Fruit fly (Drosophila melanogaster) whole organism, embryonic: ENCODE measurements around the gene CG7715.
A peak's percentile ranks its signal among the peaks of the same experiment; 100 is the strongest.

Source experiments
- BEAF-32 ChIP-seq: fragments of 200-800 bp; sonication (Bioruptor generic); optimal IDR thresholded peaks from 3 replicates; lab custom pipeline; 2017; ENCODE audit warnings: missing biosample characterization, missing genetic modification characterization, mild to moderate bottlenecking, moderate library complexity, missing genetic modification reagents
- Bdp1 ChIP-seq: fragments of 200-800 bp; sonication (Bioruptor generic); optimal IDR thresholded peaks from 3 replicates; lab custom pipeline; 2016; ENCODE audit warnings: missing biosample characterization, missing genetic modification characterization
- CG10147 ChIP-seq: fragments of 200-800 bp; sonication (Bioruptor generic); optimal IDR thresholded peaks from 2 replicates; lab custom pipeline; 2019; ENCODE audit warnings: missing biosample characterization, mild to moderate bottlenecking, missing genetic modification characterization, moderate library complexity
- CG1024 ChIP-seq: fragments of 200-800 bp; sonication (Bioruptor generic); IDR thresholded peaks from 2 replicates; pipeline ENCODE4 v1.3.6; 2022; ENCODE audit warnings: missing biosample characterization, missing genetic modification characterization
- CG10431 ChIP-seq: fragments of 200-800 bp; sonication (Bioruptor generic); optimal IDR thresholded peaks from 3 replicates; lab custom pipeline; 2018; ENCODE audit warnings: missing biosample characterization, mild to moderate bottlenecking, missing genetic modification characterization
- CG11093 ChIP-seq: fragments of 200-800 bp; sonication (Bioruptor generic); IDR thresholded peaks from 3 replicates; pipeline ENCODE4 v1.3.6; 2022; ENCODE audit warnings: missing biosample characterization, missing genetic modification characterization
- CG11456 ChIP-seq: fragments of 200-800 bp; sonication (Bioruptor generic); IDR thresholded peaks from 3 replicates; pipeline ENCODE4 v1.3.6; 2022; ENCODE audit warnings: missing biosample characterization, missing genetic modification characterization
- CG12071 ChIP-seq: fragments of 200-800 bp; sonication (Bioruptor generic); optimal IDR thresholded peaks from 3 replicates; lab custom pipeline; 2018; ENCODE audit warnings: missing biosample characterization, mild to moderate bottlenecking, missing genetic modification characterization
- CG13624 ChIP-seq: fragments of 200-800 bp; sonication (Bioruptor generic); optimal IDR thresholded peaks from 2 replicates; lab custom pipeline; 2016; ENCODE audit warnings: missing biosample characterization, missing genetic modification characterization
- CG15514 ChIP-seq: fragments of 200-800 bp; sonication (Bioruptor generic); optimal IDR thresholded peaks from 3 replicates; lab custom pipeline; 2017; ENCODE audit warnings: missing biosample characterization, missing genetic modification characterization, mild to moderate bottlenecking, moderate library complexity, missing genetic modification reagents
- CG15601 ChIP-seq: fragments of 200-800 bp; sonication (Bioruptor generic); optimal IDR thresholded peaks from 3 replicates; lab custom pipeline; 2019; ENCODE audit warnings: missing biosample characterization, mild to moderate bottlenecking, missing genetic modification characterization, moderate library complexity
- CG1603 ChIP-seq: fragments of 200-800 bp; sonication (Bioruptor generic); optimal IDR thresholded peaks from 2 replicates; lab custom pipeline; 2019; ENCODE audit warnings: missing biosample characterization, mild to moderate bottlenecking, missing genetic modification characterization, moderate library complexity
- CG18011 ChIP-seq: fragments of 200-800 bp; sonication (Bioruptor generic); optimal IDR thresholded peaks from 2 replicates; lab custom pipeline; 2017; ENCODE audit warnings: missing biosample characterization, missing genetic modification characterization, mild to moderate bottlenecking, moderate library complexity, missing genotype
- CG18619 ChIP-seq: fragments of 200-800 bp; sonication (Bioruptor generic); optimal IDR thresholded peaks from 3 replicates; lab custom pipeline; 2017; ENCODE audit warnings: missing biosample characterization, mild to moderate bottlenecking, missing genetic modification characterization
- CG2202 ChIP-seq: fragments of 200-800 bp; sonication (Bioruptor generic); optimal IDR thresholded peaks from 2 replicates; lab custom pipeline; 2018; ENCODE audit warnings: missing biosample characterization, mild to moderate bottlenecking, missing genetic modification characterization
- CG2678 ChIP-seq: fragments of 200-800 bp; sonication (Bioruptor generic); optimal IDR thresholded peaks from 3 replicates; lab custom pipeline; 2019; ENCODE audit warnings: missing biosample characterization, mild to moderate bottlenecking, missing genetic modification characterization, moderate library complexity
- CG2875 ChIP-seq: fragments of 200-800 bp; sonication (Bioruptor generic); optimal IDR thresholded peaks from 2 replicates; lab custom pipeline; 2017; ENCODE audit warnings: missing biosample characterization, mild to moderate bottlenecking, missing genetic modification characterization, missing genetic modification reagents
- CG30431 ChIP-seq: fragments of 200-800 bp; sonication (Bioruptor generic); optimal IDR thresholded peaks from 2 replicates; lab custom pipeline; 2017; ENCODE audit warnings: missing biosample characterization, missing genetic modification characterization
- CG32767 ChIP-seq: fragments of 200-800 bp; sonication (Bioruptor generic); IDR thresholded peaks from 2 replicates; pipeline ENCODE4 v1.3.6; 2022; ENCODE audit warnings: missing biosample characterization, missing genetic modification characterization
- CG3407 ChIP-seq: fragments of 200-800 bp; sonication (Bioruptor generic); optimal IDR thresholded peaks from 2 replicates; lab custom pipeline; 2018; ENCODE audit warnings: missing biosample characterization, mild to moderate bottlenecking, missing genetic modification characterization
- CG4282 ChIP-seq: fragments of 200-800 bp; sonication (Bioruptor generic); optimal IDR thresholded peaks from 2 replicates; lab custom pipeline; 2016; ENCODE audit warnings: missing biosample characterization, missing genetic modification characterization
- CG6689 ChIP-seq: fragments of 200-800 bp; sonication (Bioruptor generic); IDR thresholded peaks from 2 replicates; pipeline ENCODE4 v1.3.6; 2022; ENCODE audit warnings: missing biosample characterization, missing genetic modification characterization
- CG8765 ChIP-seq: fragments of 200-800 bp; sonication (Bioruptor generic); IDR thresholded peaks from 2 replicates; pipeline ENCODE4 v1.3.6; 2022; ENCODE audit warnings: missing biosample characterization, missing genetic modification characterization
- Dip3 ChIP-seq: fragments of 200-800 bp; sonication (Bioruptor generic); optimal IDR thresholded peaks from 3 replicates; lab custom pipeline; 2016; ENCODE audit warnings: missing biosample characterization, missing genetic modification characterization
- Dp ChIP-seq: fragments of 200-800 bp; sonication (Bioruptor generic); optimal IDR thresholded peaks from 2 replicates; lab custom pipeline; 2018; ENCODE audit warnings: missing biosample characterization, mild to moderate bottlenecking, missing genetic modification characterization, moderate library complexity
- Fer2 ChIP-seq: fragments of 200-800 bp; sonication (Bioruptor generic); optimal IDR thresholded peaks from 2 replicates; lab custom pipeline; 2018; ENCODE audit warnings: missing biosample characterization, mild to moderate bottlenecking, missing genetic modification characterization, moderate library complexity
- Myb ChIP-seq: fragments of 200-800 bp; sonication (Bioruptor generic); optimal IDR thresholded peaks from 2 replicates; lab custom pipeline; 2016; ENCODE audit warnings: missing biosample characterization, missing genetic modification characterization
- Six4 ChIP-seq: fragments of 200-800 bp; sonication (Bioruptor generic); optimal IDR thresholded peaks from 2 replicates; lab custom pipeline; 2016; ENCODE audit warnings: missing biosample characterization, missing genetic modification characterization
- Sox100B ChIP-seq: fragments of 200-800 bp; sonication (Bioruptor generic); optimal IDR thresholded peaks from 3 replicates; lab custom pipeline; 2018; ENCODE audit warnings: missing biosample characterization, mild to moderate bottlenecking, missing genetic modification characterization
- Vsx1 ChIP-seq: fragments of 200-800 bp; sonication (Bioruptor generic); optimal IDR thresholded peaks from 2 replicates; lab custom pipeline; 2017; ENCODE audit warnings: missing biosample characterization, mild to moderate bottlenecking, missing genetic modification characterization, missing genetic modification reagents
- bcd ChIP-seq: fragments of 200-800 bp; sonication (Bioruptor generic); optimal IDR thresholded peaks from 2 replicates; lab custom pipeline; 2017; ENCODE audit warnings: missing biosample characterization, mild to moderate bottlenecking, missing genetic modification characterization
- cg ChIP-seq: fragments of 200-800 bp; sonication (Bioruptor generic); optimal IDR thresholded peaks from 3 replicates; lab custom pipeline; 2019; ENCODE audit warnings: missing biosample characterization, mild to moderate bottlenecking, missing genetic modification characterization, moderate library complexity
- corto ChIP-seq: fragments of 200-800 bp; sonication (Bioruptor generic); optimal IDR thresholded peaks from 2 replicates; lab custom pipeline; 2016; ENCODE audit warnings: missing biosample characterization, mild to moderate bottlenecking, missing genetic modification characterization, moderate library complexity
- dm ChIP-seq: fragments of 200-800 bp; sonication (Bioruptor generic); optimal IDR thresholded peaks from 3 replicates; lab custom pipeline; 2016; ENCODE audit warnings: missing biosample characterization, missing genetic modification characterization
- dysf ChIP-seq: fragments of 200-800 bp; sonication (Bioruptor generic); IDR thresholded peaks from 3 replicates; pipeline ENCODE4 v1.3.6; 2022; ENCODE audit warnings: missing biosample characterization, missing genetic modification characterization
- fd3F ChIP-seq: fragments of 200-800 bp; sonication (Bioruptor generic); optimal IDR thresholded peaks from 2 replicates; lab custom pipeline; 2018; ENCODE audit warnings: missing biosample characterization, mild to moderate bottlenecking, missing genetic modification characterization, moderate library complexity
- hb ChIP-seq: fragments of 200-800 bp; sonication (Bioruptor generic); IDR thresholded peaks from 3 replicates; pipeline ENCODE4 v1.3.6; 2022; ENCODE audit warnings: missing biosample characterization, missing genetic modification characterization; ENCODE audit not compliant: partially characterized antibody
- hbn ChIP-seq: fragments of 200-800 bp; sonication (Bioruptor generic); IDR thresholded peaks from 2 replicates; pipeline ENCODE4 v1.3.6; 2022; ENCODE audit warnings: missing biosample characterization, missing genetic modification characterization; ENCODE audit not compliant: partially characterized antibody
- nerfin-1 ChIP-seq: fragments of 200-800 bp; sonication (Bioruptor generic); optimal IDR thresholded peaks from 3 replicates; lab custom pipeline; 2019; ENCODE audit warnings: missing biosample characterization, mild to moderate bottlenecking, missing genetic modification characterization, moderate library complexity
- otp ChIP-seq: fragments of 200-800 bp; sonication (Bioruptor generic); IDR thresholded peaks from 3 replicates; pipeline ENCODE4, ENCODE4 v1.3.6; 2022; ENCODE audit warnings: missing biosample characterization, missing genetic modification characterization
- phol ChIP-seq: fragments of 200-800 bp; sonication (Bioruptor generic); optimal IDR thresholded peaks from 3 replicates; lab custom pipeline; 2018; ENCODE audit warnings: missing biosample characterization, mild to moderate bottlenecking, missing genetic modification characterization, moderate library complexity
- pita ChIP-seq: fragments of 200-800 bp; sonication (Bioruptor generic); optimal IDR thresholded peaks from 2 replicates; lab custom pipeline; 2017; ENCODE audit warnings: missing biosample characterization, mild to moderate bottlenecking, missing genetic modification characterization
- prd ChIP-seq, 3 experiments: fragments of >200 bp in 2 of 3; fragments of 200-800 bp in 1 of 3; sonication (Bioruptor generic) in 1 of 3; optimal IDR thresholded peaks in 2 of 3; IDR thresholded peaks in 1 of 3; 2 replicates in 2 of 3; 3 replicates in 1 of 3; pipeline versions ENCODE4 v1.3.6 to Lab custom; 2017 to 2022; ENCODE audit warnings: missing biosample characterization in 1 of 3, missing genetic modification characterization in 1 of 3
- pum ChIP-seq: fragments of 200-800 bp; sonication (Bioruptor generic); optimal IDR thresholded peaks from 2 replicates; lab custom pipeline; 2016; ENCODE audit warnings: missing biosample characterization, missing genetic modification characterization
- repo ChIP-seq: fragments of 200-800 bp; sonication (Bioruptor generic); optimal IDR thresholded peaks from 2 replicates; lab custom pipeline; 2016; ENCODE audit warnings: missing biosample characterization, missing genetic modification characterization
- row ChIP-seq: fragments of 200-800 bp; sonication (Bioruptor generic); IDR thresholded peaks from 3 replicates; pipeline ENCODE4 v1.3.6; 2022; ENCODE audit warnings: missing biosample characterization, missing genetic modification characterization
- sens ChIP-seq: fragments of 200-800 bp; sonication (Bioruptor generic); peaks from one replicate; lab custom pipeline; 2016; ENCODE audit warnings: missing biosample characterization, missing genetic modification characterization
- sna ChIP-seq: fragments of 200-800 bp; sonication (Bioruptor generic); IDR thresholded peaks from 2 replicates; pipeline ENCODE4 v1.3.6; 2022; ENCODE audit warnings: missing biosample characterization, missing genetic modification characterization; ENCODE audit not compliant: partially characterized antibody

CG7715 gene

dm6 chr3R:18743270-18743922, 15.1 kb upstream of the CG7715 start, which contains the start of gene Mekk1 (continued):
- TF ChIP-seq bcd (GFP tag; lab: Kevin White, UChicago) (peak; percentile 25), CG1603 (tag; lab: Kevin White, UChicago) (no peak), hbn (GFP tag; lab: Robert Waterston, UW) (peak; percentile 53; the same call in 1 of the 2 replicates), phol (tag; lab: Kevin White, UChicago) (peak; percentile 45), sens (GFP tag; lab: Kevin White, UChicago) (peak; percentile 86), row (GFP tag; lab: Robert Waterston, UW) (peak; percentile 92), pum (peak; percentile 20), CG4282 (peak; percentile 8), CG2202 (tag; lab: Kevin White, UChicago) (no peak), dm (GFP tag; lab: Kevin White, UChicago) (no peak), otp (GFP tag; lab: Robert Waterston, UW) (0 out of 3 replicates have a peak, but pooled peaks have one; percentile 25), BEAF-32 (GFP tag; lab: Kevin White, UChicago) (peak; percentile 82), prd (optimal IDR thresholded peaks at IDR 0.05; lab: Kevin White, UChicago) (no peak), prd (GFP tag; IDR thresholded peaks at IDR 0.05; lab: Robert Waterston, UW) (no peak), Dip3 (GFP tag; lab: Kevin White, UChicago) (peak; percentile 27), CG30431 (no peak), CG2678 (peak; percentile 70), CG6689 (0 out of 2 replicates have a peak, but pooled peaks have one; percentile 19), Dp (GFP tag; lab: Kevin White, UChicago) (peak; percentile 91), CG8765 (no peak), CG2875 (GFP tag; lab: Kevin White, UChicago) (no peak), nerfin-1 (tag; lab: Kevin White, UChicago) (no peak), CG12071 (GFP tag; lab: Kevin White, UChicago) (no peak), hb (GFP tag; lab: Robert Waterston, UW) (peak; percentile 63; the same call in 1 of the 3 replicates), CG11456 (no peak), fd3F (no peak), Sox100B (GFP tag; lab: Kevin White, UChicago) (peak; percentile 43), dysf (GFP tag; lab: Robert Waterston, UW) (peak; percentile 38; the same call in 1 of the 3 replicates), cg (GFP tag; lab: Kevin White, UChicago) (peak; percentile 69), sna (GFP tag; lab: Robert Waterston, UW) (peak; percentile 48; the same call in 1 of the 2 replicates), CG18619 (peak; percentile 13), CG15601 (peak; percentile 13), CG10147 (GFP tag; lab: Kevin White, UChicago) (peak; percentile 67), CG1024 (GFP tag; lab: Robert Waterston, UW) (no peak), CG10431 (GFP tag; lab: Kevin White, UChicago) (peak; percentile 7), CG11093 (GFP tag; lab: Robert Waterston, UW) (no peak), Fer2 (tag; lab: Kevin White, UChicago) (peak; percentile 16), CG32767 (no peak), corto (GFP tag; lab: Kevin White, UChicago) (no peak), pita (GFP tag; lab: Kevin White, UChicago) (no peak), Myb (GFP tag; lab: Kevin White, UChicago) (peak; percentile 45), CG18011 (GFP tag; lab: Kevin White, UChicago) (peak; percentile 4), CG3407 (GFP tag; lab: Kevin White, UChicago) (no peak), CG15514 (peak; percentile 74), Bdp1 (GFP tag; lab: Kevin White, UChicago) (peak; percentile 10), CG13624 (GFP tag; lab: Kevin White, UChicago) (peak; percentile 59), Vsx1 (GFP tag; lab: Kevin White, UChicago) (no peak), Six4 (no peak), repo (no peak)
